Worm (Caenorhabditis elegans) whole organism, young adult: ENCODE data around the gene F01F1.3.

Experiments
- F23B12.7 ChIP-seq: sonication (generic microtip); optimal IDR thresholded peaks from 2 replicates; lab custom pipeline; 2017; ENCODE audit warnings: missing genetic modification characterization, mild to moderate bottlenecking, missing compliant biosample characterization, antibody characterized with exemption, moderate library complexity; ENCODE audit not compliant: insufficient read depth
- F37B4.10 ChIP-seq: fragments of 200-800 bp; sonication (Bioruptor generic); IDR thresholded peaks from 2 replicates; pipeline ENCODE4 v1.3.6; 2022; ENCODE audit warnings: missing genetic modification characterization, missing compliant biosample characterization
- F39B2.1 ChIP-seq: fragments of 200-800 bp; sonication (Bioruptor generic); IDR thresholded peaks from 2 replicates; pipeline ENCODE4 v1.3.6; 2022; ENCODE audit warnings: missing genetic modification reagents, missing genetic modification characterization, missing compliant biosample characterization
- F49E8.2 ChIP-seq: sonication (generic microtip); optimal IDR thresholded peaks from 3 replicates; lab custom pipeline; 2017; ENCODE audit warnings: missing genetic modification characterization, mild to moderate bottlenecking, missing compliant biosample characterization, antibody characterized with exemption, moderate library complexity; ENCODE audit not compliant: insufficient read depth
- F57C9.4 ChIP-seq: sonication (generic microtip); optimal IDR thresholded peaks from 2 replicates; lab custom pipeline; 2017; ENCODE audit warnings: mild to moderate bottlenecking, missing genetic modification characterization, missing compliant biosample characterization
- K12H6.12 ChIP-seq: fragments of 200-800 bp; sonication (Bioruptor generic); optimal IDR thresholded peaks from 2 replicates; lab custom pipeline; 2018; ENCODE audit warnings: mild to moderate bottlenecking, missing genetic modification characterization, missing compliant biosample characterization
- ZK185.1 ChIP-seq: sonication (generic microtip); optimal IDR thresholded peaks from 2 replicates; lab custom pipeline; 2016; ENCODE audit warnings: mild to moderate bottlenecking, missing genetic modification characterization, missing compliant biosample characterization; ENCODE audit not compliant: poor library complexity, severe bottlenecking
- akir-1 ChIP-seq: fragments of 200-800 bp; sonication (Bioruptor generic); optimal IDR thresholded peaks from 2 replicates; lab custom pipeline; 2018; ENCODE audit warnings: mild to moderate bottlenecking, missing genetic modification characterization, moderate library complexity, missing compliant biosample characterization
- aptf-3 ChIP-seq: fragments of 200-800 bp; sonication (Bioruptor generic); IDR thresholded peaks from 2 replicates; pipeline ENCODE4 v1.3.6; 2022; ENCODE audit warnings: missing genetic modification characterization, missing compliant biosample characterization
- athp-1 ChIP-seq: sonication (generic microtip); optimal IDR thresholded peaks from 2 replicates; lab custom pipeline; 2017; ENCODE audit warnings: mild to moderate bottlenecking, missing genetic modification characterization, missing compliant biosample characterization
- attf-3 ChIP-seq: fragments of 200-800 bp; sonication (Bioruptor generic); conservative IDR thresholded peaks from 2 replicates; pipeline ENCODE4 v1.3.6; 2022; ENCODE audit warnings: missing genetic modification reagents, missing genetic modification characterization, missing compliant biosample characterization
- bed-2 ChIP-seq: fragments of 200-800 bp; sonication (Bioruptor generic); IDR thresholded peaks from 2 replicates; pipeline ENCODE4 v1.3.6; 2022; ENCODE audit warnings: missing genetic modification reagents, missing genetic modification characterization, missing compliant biosample characterization
- cebp-1 ChIP-seq, 2 experiments: fragments of 200-800 bp in 1 of 2; sonication (Bioruptor generic) in 1 of 2; sonication (generic microtip) in 1 of 2; IDR thresholded peaks in 1 of 2; optimal IDR thresholded peaks in 1 of 2; 2 replicates each; pipeline versions ENCODE4 v1.3.6 to Lab custom; 2017 to 2022; ENCODE audit warnings: missing compliant biosample characterization in 2 of 2, missing genetic modification characterization in 2 of 2, mild to moderate bottlenecking in 1 of 2, missing genetic modification reagents in 1 of 2, moderate library complexity in 1 of 2
- ceh-58 ChIP-seq: fragments of 200-800 bp; sonication (Bioruptor generic); IDR thresholded peaks from 2 replicates; pipeline ENCODE4 v1.3.6; 2022; ENCODE audit warnings: missing genetic modification characterization, missing compliant biosample characterization
- dox-1 ChIP-seq: fragments of 200-800 bp; sonication (Bioruptor generic); IDR thresholded peaks from 2 replicates; pipeline ENCODE4 v1.3.6; 2022; ENCODE audit warnings: missing genetic modification reagents, missing genetic modification characterization, missing compliant biosample characterization
- egl-18 ChIP-seq: fragments of 200-800 bp; sonication (Bioruptor generic); IDR thresholded peaks from 2 replicates; pipeline ENCODE4 v1.3.6; 2022; ENCODE audit warnings: missing genetic modification reagents, missing genetic modification characterization, missing compliant biosample characterization
- egrh-3 ChIP-seq: fragments of 200-800 bp; sonication (Bioruptor generic); IDR thresholded peaks from 2 replicates; pipeline ENCODE4 v1.3.6; 2022; ENCODE audit warnings: missing genetic modification reagents, missing genetic modification characterization, missing compliant biosample characterization
- hlh-26 ChIP-seq: fragments of 200-800 bp; sonication (Bioruptor generic); conservative IDR thresholded peaks from 2 replicates; pipeline ENCODE4 v1.3.6; 2022; ENCODE audit warnings: missing genetic modification reagents, missing genetic modification characterization, missing compliant biosample characterization
- hmg-1.2 ChIP-seq: fragments of 200-800 bp; sonication (Bioruptor generic); IDR thresholded peaks from 2 replicates; pipeline ENCODE4 v1.3.6; 2022; ENCODE audit warnings: missing genetic modification reagents, missing genetic modification characterization, missing compliant biosample characterization
- hmg-20 ChIP-seq: fragments of 200-800 bp; sonication (Bioruptor generic); IDR thresholded peaks from 2 replicates; pipeline ENCODE4 v1.3.6; 2022; ENCODE audit warnings: missing genetic modification reagents, missing genetic modification characterization, missing compliant biosample characterization
- hrde-1 ChIP-seq: sonication (generic microtip); optimal IDR thresholded peaks from 2 replicates; lab custom pipeline; 2016; ENCODE audit warnings: missing genetic modification characterization, mild to moderate bottlenecking, missing compliant biosample characterization, moderate library complexity, missing genotype, missing genetic modification reagents, borderline replicate concordance
- lag-1 ChIP-seq: fragments of 200-800 bp; sonication (Bioruptor generic); IDR thresholded peaks from 2 replicates; pipeline ENCODE4 v1.3.6; 2022; ENCODE audit warnings: missing genetic modification reagents, missing genetic modification characterization, missing compliant biosample characterization
- let-526 ChIP-seq: fragments of 200-800 bp; sonication (Bioruptor generic); IDR thresholded peaks from 2 replicates; pipeline ENCODE4 v1.3.6; 2022; ENCODE audit warnings: missing genetic modification reagents, missing genetic modification characterization, missing compliant biosample characterization
- lin-54 ChIP-seq: fragments of 200-800 bp; sonication (Bioruptor generic); optimal IDR thresholded peaks from 2 replicates; lab custom pipeline; 2018; ENCODE audit warnings: mild to moderate bottlenecking, missing genetic modification characterization, missing compliant biosample characterization
- lsy-27 ChIP-seq: sonication (generic microtip); optimal IDR thresholded peaks from 2 replicates; lab custom pipeline; 2017; ENCODE audit warnings: missing genetic modification characterization, mild to moderate bottlenecking, missing compliant biosample characterization, antibody characterized with exemption, missing genotype, borderline replicate concordance; ENCODE audit not compliant: insufficient read depth
- madf-6 ChIP-seq: fragments of 200-800 bp; sonication (Bioruptor generic); IDR thresholded peaks from 2 replicates; pipeline ENCODE4 v1.3.6; 2022; ENCODE audit warnings: missing genetic modification reagents, missing genetic modification characterization, missing compliant biosample characterization
- mcd-1 ChIP-seq: fragments of 200-800 bp; sonication (Bioruptor generic); IDR thresholded peaks from 2 replicates; pipeline ENCODE4 v1.3.6; 2022; ENCODE audit warnings: missing genetic modification reagents, missing genetic modification characterization, missing compliant biosample characterization
- mel-28 ChIP-seq: sonication (generic microtip); optimal IDR thresholded peaks from 2 replicates; lab custom pipeline; 2016; ENCODE audit warnings: borderline replicate concordance, mild to moderate bottlenecking, missing genetic modification characterization, missing compliant biosample characterization
- nhr-120 ChIP-seq: fragments of 200-800 bp; sonication (Bioruptor generic); IDR thresholded peaks from 2 replicates; pipeline ENCODE4 v1.3.6; 2022; ENCODE audit warnings: missing genetic modification characterization, missing compliant biosample characterization
- nhr-179 ChIP-seq: sonication (generic microtip); optimal IDR thresholded peaks from 2 replicates; lab custom pipeline; 2016; ENCODE audit warnings: mild to moderate bottlenecking, missing genetic modification characterization, missing compliant biosample characterization
- nhr-27 ChIP-seq: fragments of 200-800 bp; sonication (Bioruptor generic); optimal IDR thresholded peaks from 2 replicates; lab custom pipeline; 2018; ENCODE audit warnings: mild to moderate bottlenecking, missing genetic modification characterization, moderate library complexity, missing compliant biosample characterization
- nhr-80 ChIP-seq: sonication (generic microtip); optimal IDR thresholded peaks from 2 replicates; lab custom pipeline; 2016; ENCODE audit warnings: missing genetic modification characterization, missing compliant biosample characterization
- pbrm-1 ChIP-seq: fragments of 200-800 bp; sonication (Bioruptor generic); IDR thresholded peaks from 2 replicates; pipeline ENCODE4 v1.3.6; 2022; ENCODE audit warnings: missing genetic modification reagents, missing genetic modification characterization, missing compliant biosample characterization
- rcor-1 ChIP-seq: fragments of 200-800 bp; sonication (Bioruptor generic); IDR thresholded peaks from 2 replicates; pipeline ENCODE4 v1.3.6; 2022; ENCODE audit warnings: missing genetic modification reagents, missing genetic modification characterization, missing compliant biosample characterization
- rec-8 ChIP-seq, 2 experiments: sonication (generic microtip); optimal IDR thresholded peaks; 2 replicates each; lab custom pipeline; 2016; ENCODE audit warnings: mild to moderate bottlenecking in 2 of 2, missing genetic modification characterization in 2 of 2, missing genetic modification reagents in 2 of 2, missing genotype in 2 of 2, missing biosample characterization in 1 of 2, missing compliant biosample characterization in 1 of 2, moderate library complexity in 1 of 2
- snpc-1.3 ChIP-seq: sonication (generic microtip); optimal IDR thresholded peaks from 2 replicates; lab custom pipeline; 2017; ENCODE audit warnings: missing genetic modification characterization, mild to moderate bottlenecking, missing compliant biosample characterization, antibody characterized with exemption, moderate library complexity, missing genotype, missing genetic modification reagents; ENCODE audit not compliant: insufficient read depth
- snpc-4 ChIP-seq, 5 experiments: fragments of 150-350 bp in 1 of 5; sonication (generic microtip) in 4 of 5; optimal IDR thresholded peaks; 2 replicates each; lab custom pipeline; 2014 to 2018; ENCODE audit warnings: missing genetic modification characterization in 5 of 5, missing biosample characterization in 3 of 5, antibody characterized with exemption in 2 of 5, mild to moderate bottlenecking in 2 of 5, missing compliant biosample characterization in 2 of 5, missing genotype in 2 of 5, moderate library complexity in 2 of 5, missing genetic modification reagents in 1 of 5
- xnd-1 ChIP-seq: sonication (generic microtip); optimal IDR thresholded peaks from 2 replicates; lab custom pipeline; 2016; ENCODE audit warnings: missing genotype, missing genetic modification reagents, missing genetic modification characterization, missing compliant biosample characterization
- zfh-2 ChIP-seq: fragments of 200-800 bp; sonication (Bioruptor generic); conservative IDR thresholded peaks from 2 replicates; pipeline ENCODE4 v1.3.6; 2022; ENCODE audit warnings: missing genetic modification reagents, missing genetic modification characterization, missing compliant biosample characterization
- ztf-26 ChIP-seq: sonication (generic microtip); optimal IDR thresholded peaks from 2 replicates; lab custom pipeline; 2017; ENCODE audit warnings: missing genetic modification characterization, missing compliant biosample characterization

F01F1.3 gene

ce11 chrIII:5835163-5835871, 36.4 kb upstream of the F01F1.3 start:
- TF ChIP-seq hrde-1 (tag; lab: Kevin White, UChicago): no peak
- TF ChIP-seq mcd-1 (GFP tag; lab: Robert Waterston, UW): no peak
- no peak for TF ChIP-seq snpc-4 (GFP tag; optimal IDR thresholded peaks at IDR 0.05; lab: Kevin White, UChicago)
- no peak for TF ChIP-seq snpc-4 (tag; optimal IDR thresholded peaks at IDR 0.05; lab: Kevin White, UChicago)
- TF ChIP-seq egl-18 (GFP tag; lab: Robert Waterston, UW): no peak
- peak; percentile 69 for TF ChIP-seq zfh-2 (GFP tag; lab: Robert Waterston, UW)
- no peak for TF ChIP-seq hmg-20 (GFP tag; lab: Robert Waterston, UW)
- TF ChIP-seq ceh-58 (GFP tag; lab: Robert Waterston, UW): no peak
- 0 out of 2 replicates have a peak, but pooled peaks have one; percentile 17 for TF ChIP-seq dox-1 (GFP tag; lab: Robert Waterston, UW)
- TF ChIP-seq F57C9.4 (tag; lab: Kevin White, UChicago): no peak
- TF ChIP-seq attf-3 (GFP tag; lab: Robert Waterston, UW): no peak
- peak; percentile 87 for TF ChIP-seq nhr-80 (tag; lab: Kevin White, UChicago)
- TF ChIP-seq mel-28 (tag; lab: Kevin White, UChicago): no peak
- no peak for TF ChIP-seq lag-1 (GFP tag; lab: Robert Waterston, UW)
- peak; percentile 8 for TF ChIP-seq lin-54 (GFP tag; lab: Kevin White, UChicago)
- TF ChIP-seq ztf-26 (tag; lab: Kevin White, UChicago): peak; percentile 35
- TF ChIP-seq lsy-27 (tag; lab: Kevin White, UChicago): no peak
- no peak for TF ChIP-seq rec-8 (tag; optimal IDR thresholded peaks at IDR 0.05; lab: Kevin White, UChicago)
- TF ChIP-seq nhr-27 (tag; lab: Kevin White, UChicago): no peak
- TF ChIP-seq F49E8.2 (tag; lab: Kevin White, UChicago): no peak
- TF ChIP-seq rcor-1 (GFP tag; lab: Robert Waterston, UW): no peak
- TF ChIP-seq akir-1 (GFP tag; lab: Kevin White, UChicago): no peak
- TF ChIP-seq ZK185.1 (tag; lab: Kevin White, UChicago): peak; percentile 36
- no peak for TF ChIP-seq pbrm-1 (GFP tag; lab: Robert Waterston, UW)
- no peak for TF ChIP-seq egrh-3 (GFP tag; lab: Robert Waterston, UW)
- TF ChIP-seq hlh-26: no peak
- no peak for TF ChIP-seq K12H6.12 (tag; lab: Kevin White, UChicago)
- TF ChIP-seq nhr-120 (GFP tag; lab: Robert Waterston, UW): no peak
- TF ChIP-seq bed-2 (GFP tag; lab: Robert Waterston, UW): no peak
- no peak for TF ChIP-seq nhr-179 (tag; lab: Kevin White, UChicago)
- no peak for TF ChIP-seq cebp-1 (GFP tag; IDR thresholded peaks at IDR 0.05; lab: Robert Waterston, UW)
- TF ChIP-seq cebp-1 (tag; optimal IDR thresholded peaks at IDR 0.05; lab: Kevin White, UChicago): peak; percentile 24
- TF ChIP-seq aptf-3 (GFP tag; lab: Robert Waterston, UW): no peak
- no peak for TF ChIP-seq snpc-1.3 (tag; lab: Kevin White, UChicago)
- TF ChIP-seq F23B12.7 (tag; lab: Kevin White, UChicago): no peak

ce11 chrIII:5836261-5836660, 35.5 kb upstream of the F01F1.3 start:
- peak; percentile 28; the same call in 1 of the 2 replicates for TF ChIP-seq hmg-1.2
- TF ChIP-seq F37B4.10 (GFP tag; lab: Robert Waterston, UW): 0 out of 2 replicates have a peak, but pooled peaks have one; percentile 28
- no peak for TF ChIP-seq athp-1 (tag; lab: Kevin White, UChicago)
- TF ChIP-seq F39B2.1: no peak
- no peak for TF ChIP-seq xnd-1 (tag; lab: Kevin White, UChicago)
- 0 out of 2 replicates have a peak, but pooled peaks have one; percentile 6 for TF ChIP-seq let-526 (GFP tag; lab: Robert Waterston, UW)
- no peak for TF ChIP-seq madf-6
- TF ChIP-seq egl-18 (GFP tag; lab: Robert Waterston, UW): no peak
- TF ChIP-seq, all 124 proteins: peak for 3
